Fruit fly (Drosophila melanogaster) Kc167 (cell line): ENCODE data around the gene LysB.

ENCODE experiments used
- Sin3A ChIP-seq: fragments of >200 bp; optimal IDR thresholded peaks from 2 replicates; lab custom pipeline; 2018; ENCODE audit warnings: missing external identifiers
- insv ChIP-seq: fragments of >200 bp; optimal IDR thresholded peaks from 3 replicates; lab custom pipeline; 2018; ENCODE audit warnings: missing external identifiers
- psq ChIP-seq: fragments of >200 bp; optimal IDR thresholded peaks from 2 replicates; lab custom pipeline; 2017; ENCODE audit warnings: missing external identifiers

DNA sequence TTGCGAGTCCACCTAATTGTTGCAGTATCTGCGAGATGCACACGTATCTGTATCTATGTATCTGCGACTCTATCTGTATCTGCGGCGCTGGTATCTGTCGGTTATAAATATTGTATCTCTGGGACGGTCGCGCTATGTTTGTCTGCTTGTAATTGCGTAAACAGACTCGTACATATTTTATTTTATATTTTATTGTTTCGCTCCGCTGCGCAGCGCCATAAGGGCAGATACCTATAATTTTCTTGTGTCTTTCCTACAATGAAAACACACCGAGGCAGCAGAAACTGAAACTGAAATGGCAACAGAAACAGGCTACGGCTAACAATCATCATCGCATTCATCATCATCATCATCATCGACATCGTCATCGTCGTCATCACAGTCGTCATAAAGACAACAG is 38.7 kb upstream of the LysB start:
- TF ChIP-seq insv (lab: Kevin White, UChicago): no peak
- TF ChIP-seq psq: no peak
- no peak for TF ChIP-seq Sin3A (lab: Kevin White, UChicago)
